Worm (Caenorhabditis elegans) whole organism, L1 larva: ENCODE measurements around the gene M163.5.

Experiments used
- C04F5.9 ChIP-seq: sonication (generic microtip); optimal IDR thresholded peaks from 2 replicates; lab custom pipeline; 2016; ENCODE audit warnings: missing genetic modification characterization, missing compliant biosample characterization
- C16A3.4 ChIP-seq: fragments of 150-350 bp; optimal IDR thresholded peaks from 2 replicates; lab custom pipeline; 2014; ENCODE audit warnings: missing biosample characterization, missing genetic modification characterization
- C34B4.2 ChIP-seq: sonication (generic microtip); optimal IDR thresholded peaks from 2 replicates; lab custom pipeline; 2017; ENCODE audit warnings: mild to moderate bottlenecking, missing genetic modification characterization, missing compliant biosample characterization
- aly-2 ChIP-seq: fragments of 150-350 bp; optimal IDR thresholded peaks from 2 replicates; lab custom pipeline; 2014; ENCODE audit warnings: missing biosample characterization, missing genetic modification characterization
- ama-1 ChIP-seq: fragments of 150-350 bp; optimal IDR thresholded peaks from 2 replicates; lab custom pipeline; 2014
- blmp-1 ChIP-seq: fragments of 150-350 bp; optimal IDR thresholded peaks from 2 replicates; lab custom pipeline; 2014; ENCODE audit warnings: missing biosample characterization, missing genetic modification characterization
- ceh-63 ChIP-seq: fragments of 200-800 bp; sonication (Bioruptor generic); optimal IDR thresholded peaks from 2 replicates; lab custom pipeline; 2018; ENCODE audit warnings: mild to moderate bottlenecking, missing genetic modification characterization, missing compliant biosample characterization
- ces-1 ChIP-seq: fragments of 150-350 bp; optimal IDR thresholded peaks from 2 replicates; lab custom pipeline; 2014; ENCODE audit warnings: missing biosample characterization, missing genetic modification reagents, missing genetic modification characterization
- efl-1 ChIP-seq, 4 experiments: fragments of 150-350 bp; optimal IDR thresholded peaks in 3 of 4; peaks in 1 of 4; 1 replicate in 1 of 4; 2 replicates in 3 of 4; lab custom pipeline; 2014; ENCODE audit warnings: missing biosample characterization in 2 of 4, missing genetic modification characterization in 2 of 4, missing genetic modification reagents in 2 of 4
- efl-3 ChIP-seq: fragments of 200-800 bp; sonication (Bioruptor generic); optimal IDR thresholded peaks from 2 replicates; lab custom pipeline; 2018; ENCODE audit warnings: mild to moderate bottlenecking, missing genetic modification characterization, missing compliant biosample characterization
- ets-5 ChIP-seq: fragments of 200-800 bp; sonication (Bioruptor generic); IDR thresholded peaks from 2 replicates; pipeline ENCODE4 v1.3.6; 2022; ENCODE audit warnings: missing genetic modification characterization, missing compliant biosample characterization
- fkh-4 ChIP-seq: sonication (generic microtip); optimal IDR thresholded peaks from 2 replicates; lab custom pipeline; 2016; ENCODE audit warnings: missing compliant biosample characterization, missing genetic modification characterization, borderline replicate concordance
- fkh-8 ChIP-seq: sonication (generic microtip); optimal IDR thresholded peaks from 2 replicates; lab custom pipeline; 2016; ENCODE audit warnings: mild to moderate bottlenecking, missing genetic modification characterization, missing compliant biosample characterization
- hlh-4 ChIP-seq: sonication (generic microtip); optimal IDR thresholded peaks from 2 replicates; lab custom pipeline; 2016; ENCODE audit warnings: mild to moderate bottlenecking, missing genetic modification characterization, missing compliant biosample characterization
- irx-1 ChIP-seq: sonication (generic microtip); optimal IDR thresholded peaks from 2 replicates; lab custom pipeline; 2016; ENCODE audit warnings: missing genetic modification characterization, missing compliant biosample characterization
- isw-1 ChIP-seq: fragments of 200-800 bp; sonication (Bioruptor generic); IDR thresholded peaks from 2 replicates; pipeline ENCODE4 v1.3.6; 2022; ENCODE audit warnings: missing genetic modification characterization, missing compliant biosample characterization
- lin-13 ChIP-seq: fragments of 150-350 bp; optimal IDR thresholded peaks from 2 replicates; lab custom pipeline; 2014; ENCODE audit warnings: missing biosample characterization, missing genetic modification reagents, missing genetic modification characterization
- lin-14 ChIP-seq: fragments of 200-800 bp; sonication (Bioruptor generic); optimal IDR thresholded peaks from 2 replicates; lab custom pipeline; 2018; ENCODE audit warnings: mild to moderate bottlenecking, missing genetic modification characterization, moderate library complexity, missing compliant biosample characterization
- lin-35 ChIP-seq, 2 experiments: fragments of 150-350 bp; optimal IDR thresholded peaks; 2 replicates each; lab custom pipeline; 2014; ENCODE audit warnings: missing biosample characterization in 2 of 2, missing genetic modification characterization in 2 of 2, missing genetic modification reagents in 2 of 2
- lin-39 ChIP-seq: fragments of 150-350 bp; optimal IDR thresholded peaks from 2 replicates; lab custom pipeline; 2014; ENCODE audit warnings: missing biosample characterization, missing genetic modification reagents, missing genetic modification characterization
- lir-3 ChIP-seq: sonication (generic microtip); optimal IDR thresholded peaks from 2 replicates; lab custom pipeline; 2016; ENCODE audit warnings: mild to moderate bottlenecking, missing genetic modification characterization, moderate library complexity, missing compliant biosample characterization; ENCODE audit not compliant: poor library complexity
- mep-1 ChIP-seq: fragments of 150-350 bp; optimal IDR thresholded peaks from 2 replicates; lab custom pipeline; 2014; ENCODE audit warnings: missing biosample characterization, missing genetic modification characterization
- nhr-19 ChIP-seq: fragments of 200-800 bp; sonication (Bioruptor generic); conservative IDR thresholded peaks from 2 replicates; pipeline ENCODE4 v1.3.6; 2022; ENCODE audit warnings: missing genetic modification characterization, missing compliant biosample characterization
- nhr-71 ChIP-seq: sonication (generic microtip); optimal IDR thresholded peaks from 2 replicates; lab custom pipeline; 2016; ENCODE audit warnings: mild to moderate bottlenecking, missing genetic modification characterization, moderate library complexity, missing compliant biosample characterization
- nhr-76 ChIP-seq: sonication (generic microtip); optimal IDR thresholded peaks from 2 replicates; lab custom pipeline; 2017; ENCODE audit warnings: missing biosample characterization, missing genetic modification characterization
- nhr-85 ChIP-seq: sonication (generic microtip); peaks from one replicate; lab custom pipeline; 2016; ENCODE audit warnings: missing genetic modification characterization, inconsistent platforms, missing compliant biosample characterization
- nhr-90 ChIP-seq: sonication (generic microtip); optimal IDR thresholded peaks from 2 replicates; lab custom pipeline; 2016; ENCODE audit warnings: mild to moderate bottlenecking, missing genetic modification characterization, missing compliant biosample characterization; ENCODE audit not compliant: poor library complexity
- pag-3 ChIP-seq: sonication (generic microtip); optimal IDR thresholded peaks from 2 replicates; lab custom pipeline; 2017; ENCODE audit warnings: missing genetic modification characterization, mild to moderate bottlenecking, missing compliant biosample characterization, antibody characterized with exemption, borderline replicate concordance; ENCODE audit not compliant: insufficient read depth
- snpc-4 ChIP-seq: fragments of 150-350 bp; optimal IDR thresholded peaks from 2 replicates; lab custom pipeline; 2014; ENCODE audit warnings: missing biosample characterization, missing genetic modification characterization
- sptf-1 ChIP-seq: fragments of 150-350 bp; optimal IDR thresholded peaks from 2 replicates; lab custom pipeline; 2014; ENCODE audit warnings: missing biosample characterization, missing genetic modification characterization
- tbx-2 ChIP-seq: sonication (generic microtip); optimal IDR thresholded peaks from 2 replicates; lab custom pipeline; 2016; ENCODE audit warnings: missing genetic modification characterization, missing compliant biosample characterization
- unc-130 ChIP-seq: fragments of 150-350 bp; optimal IDR thresholded peaks from 2 replicates; lab custom pipeline; 2017; ENCODE audit warnings: missing biosample characterization, missing genetic modification characterization, inconsistent platforms
- unc-30 ChIP-seq: sonication (generic microtip); optimal IDR thresholded peaks from 2 replicates; lab custom pipeline; 2017; ENCODE audit warnings: missing biosample characterization, missing genetic modification characterization
- vab-15 ChIP-seq: sonication (generic microtip); optimal IDR thresholded peaks from 2 replicates; lab custom pipeline; 2017; ENCODE audit warnings: missing genotype, mild to moderate bottlenecking, missing genetic modification characterization, missing compliant biosample characterization
- xbp-1 ChIP-seq: sonication (generic microtip); optimal IDR thresholded peaks from 2 replicates; lab custom pipeline; 2016; ENCODE audit warnings: missing genetic modification characterization, missing compliant biosample characterization
- zip-4 ChIP-seq: fragments of 200-800 bp; sonication (Bioruptor generic); optimal IDR thresholded peaks from 2 replicates; lab custom pipeline; 2018; ENCODE audit warnings: mild to moderate bottlenecking, missing genetic modification characterization, moderate library complexity, missing compliant biosample characterization
- ztf-11 ChIP-seq, 2 experiments: sonication (generic microtip); optimal IDR thresholded peaks; 2 replicates each; lab custom pipeline; 2016 to 2017; ENCODE audit warnings: missing genetic modification characterization in 2 of 2, missing biosample characterization in 1 of 2, missing compliant biosample characterization in 1 of 2

Gene M163.5

DNA sequence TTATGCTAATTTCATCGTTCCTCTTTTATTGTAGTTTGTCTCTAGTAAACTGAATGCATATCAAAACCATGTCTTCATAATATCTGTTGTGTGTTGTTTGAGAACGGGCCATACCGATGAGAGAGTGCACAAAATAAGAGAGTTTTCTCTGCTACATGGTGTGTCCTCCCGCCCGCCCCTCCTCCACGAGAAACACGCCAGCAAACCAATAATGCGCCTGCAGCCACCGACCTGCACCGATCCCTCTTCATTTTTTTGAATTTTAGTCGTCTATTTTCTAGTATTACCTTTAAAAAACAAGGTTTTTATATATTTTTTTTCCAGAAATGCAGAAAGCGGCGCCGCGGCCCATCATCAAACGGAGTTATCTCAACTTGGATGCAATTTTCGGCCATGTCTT, 6.4 kb downstream of the M163.5 start, which contains the start of gene gfi-3 (continued):
- TF ChIP-seq ztf-11 (tag; optimal IDR thresholded peaks at IDR 0.05; lab: Kevin White, UChicago): peak in 1 of 2 experiments; percentile 71
- no peak for TF ChIP-seq pag-3
- TF ChIP-seq, all 84 proteins: peak for 54

DNA sequence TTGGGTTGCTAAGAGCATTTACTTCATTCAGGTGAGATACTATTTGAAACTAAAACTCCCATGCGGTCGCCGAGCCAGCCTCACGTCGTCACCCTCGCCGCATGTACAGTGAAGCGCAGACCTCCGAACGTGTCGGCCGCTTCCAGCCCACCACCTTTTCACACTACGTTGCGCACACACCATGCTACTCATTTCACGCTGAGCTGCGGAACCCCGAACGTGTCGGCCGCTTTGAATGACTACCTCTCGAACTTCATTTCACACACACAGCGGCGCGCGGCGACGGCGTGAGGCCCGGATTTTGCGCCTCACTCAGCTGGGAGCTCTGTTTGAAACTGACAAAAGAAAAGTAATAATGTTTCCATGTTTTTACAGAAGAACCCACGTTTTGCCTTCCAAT, 7.8 kb downstream of the M163.5 start:
- peak; percentile 77 for TF ChIP-seq snpc-4
- TF ChIP-seq fkh-8 (tag; lab: Kevin White, UChicago): no peak

ce11 chrX:14484827-14485226, 11.0 kb downstream of the M163.5 start, which contains the start of gene M163.8:
TSS of gene M163.8 (plus strand) at chrX:14485127.
- TF ChIP-seq zip-4 (GFP tag; lab: Kevin White, UChicago): no peak
- TF ChIP-seq nhr-85 (tag; lab: Kevin White, UChicago): peak; percentile 21
- TF ChIP-seq lir-3 (tag; lab: Kevin White, UChicago): no peak
- no peak for TF ChIP-seq fkh-4
- no peak for TF ChIP-seq ces-1 (GFP tag; lab: Kevin White, UChicago)
- no peak for TF ChIP-seq nhr-19 (GFP tag; lab: Robert Waterston, UW)

DNA sequence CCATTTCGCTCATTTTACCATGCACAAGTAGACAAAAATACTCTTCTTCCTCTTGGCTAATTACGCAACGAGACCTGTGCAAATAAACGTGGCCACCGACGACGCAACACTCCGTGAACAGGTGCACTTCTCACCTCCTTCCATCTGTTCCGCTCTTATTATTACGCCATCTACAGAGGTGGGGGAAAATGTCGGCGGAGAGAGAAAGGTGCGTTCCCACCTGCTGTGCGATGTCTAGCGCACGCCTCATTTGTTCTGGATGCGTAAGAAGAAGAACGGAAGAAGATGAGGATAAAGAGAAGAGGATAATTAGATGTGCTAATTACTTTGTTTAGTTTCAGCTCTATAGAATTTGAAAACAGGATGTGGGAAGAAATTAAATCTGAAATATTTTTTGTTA, 12.7 kb downstream of the M163.5 start:
- TF ChIP-seq blmp-1 (peak; percentile 16), isw-1 (no peak)
- TF ChIP-seq, all 84 proteins: peak for 1

- TF ChIP-seq unc-130 (tag; lab: Kevin White, UChicago) (no peak), sptf-1 (tag; lab: Kevin White, UChicago) (no peak), vab-15 (no peak), lin-13 (no peak), C34B4.2 (tag; lab: Kevin White, UChicago) (no peak), efl-1 (optimal IDR thresholded peaks at IDR 0.05; lab: Kevin White, UChicago) (no peak), efl-1 (GFP tag; optimal IDR thresholded peaks at IDR 0.05 in 1 of 2; lab: Kevin White, UChicago) (no peak), irx-1 (tag; lab: Kevin White, UChicago) (peak; percentile 51), mep-1 (tag; lab: Kevin White, UChicago) (peak; percentile 30), C16A3.4 (tag; lab: Kevin White, UChicago) (no peak), nhr-71 (tag; lab: Kevin White, UChicago) (peak; percentile 31), unc-30 (tag; lab: Kevin White, UChicago) (no peak), ets-5 (GFP tag; lab: Robert Waterston, UW) (no peak), tbx-2 (tag; lab: Kevin White, UChicago) (peak; percentile 2), lin-14 (GFP tag; lab: Kevin White, UChicago) (peak; percentile 34), nhr-85 (tag; lab: Kevin White, UChicago) (peak; percentile 89), C04F5.9 (tag; lab: Kevin White, UChicago) (no peak), lin-39 (tag; lab: Kevin White, UChicago) (peak; percentile 61), efl-3 (GFP tag; lab: Kevin White, UChicago) (peak; percentile 46), lin-35 (GFP tag; optimal IDR thresholded peaks at IDR 0.05; lab: Kevin White, UChicago) (no peak), ceh-63 (GFP tag; lab: Kevin White, UChicago) (no peak)
These were observed 13.5 kb downstream of the M163.5 start for ce11 chrX:14487333-14487732.

DNA sequence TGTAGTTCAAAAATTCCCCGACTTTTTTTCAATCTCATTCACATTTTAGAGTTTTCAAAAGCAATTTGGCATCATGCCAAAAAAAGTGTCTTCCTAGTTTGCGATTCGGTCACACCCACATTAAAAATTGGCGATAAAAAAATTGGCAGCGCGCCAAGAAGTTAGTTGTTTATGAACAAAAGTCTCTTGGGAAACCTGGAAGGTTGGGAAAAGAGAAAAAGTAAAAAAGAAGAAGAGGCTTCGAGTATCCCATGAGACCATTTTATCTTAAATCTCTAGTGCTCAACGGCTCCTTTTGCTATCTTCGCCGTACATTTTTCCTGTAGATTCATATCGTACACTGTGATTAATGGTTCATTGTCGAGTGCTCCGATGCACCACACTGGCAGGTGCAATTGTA, 14.0 kb downstream of the M163.5 start:
- TF ChIP-seq hlh-4 (tag; lab: Kevin White, UChicago) (no peak), unc-130 (tag; lab: Kevin White, UChicago) (no peak), xbp-1 (tag; lab: Kevin White, UChicago) (no peak), aly-2 (no peak), nhr-76 (tag; lab: Kevin White, UChicago) (no peak), nhr-90 (tag; lab: Kevin White, UChicago) (no peak), ama-1 (lab: Kevin White, UChicago) (no peak)
